Worm (Caenorhabditis elegans) whole organism, late embryonic: Measurements from ENCODE around the gene C04G6.2.
A peak's percentile ranks its signal among the peaks of the same experiment; 100 is the strongest.

ENCODE experiments used
- ama-1 ChIP-seq: fragments of 150-350 bp; optimal IDR thresholded peaks from 2 replicates; lab custom pipeline; 2014
- ceh-31 ChIP-seq: sonication (generic microtip); optimal IDR thresholded peaks from 2 replicates; lab custom pipeline; 2016; ENCODE audit warnings: missing genetic modification characterization, missing compliant biosample characterization
- ceh-45 ChIP-seq: fragments of 200-800 bp; sonication (Bioruptor generic); IDR thresholded peaks from 2 replicates; pipeline ENCODE4 v1.3.6; 2022; ENCODE audit warnings: missing genetic modification reagents, missing genetic modification characterization, missing compliant biosample characterization
- ceh-48 ChIP-seq: sonication (generic microtip); optimal IDR thresholded peaks from 2 replicates; lab custom pipeline; 2016; ENCODE audit warnings: missing genetic modification characterization, inconsistent platforms, missing compliant biosample characterization
- dmd-4 ChIP-seq: sonication (generic microtip); optimal IDR thresholded peaks from 2 replicates; lab custom pipeline; 2016; ENCODE audit warnings: borderline replicate concordance, missing genetic modification characterization, missing compliant biosample characterization
- elt-2 ChIP-seq: sonication (generic microtip); optimal IDR thresholded peaks from 2 replicates; lab custom pipeline; 2016; ENCODE audit warnings: missing genetic modification reagents, missing genetic modification characterization, missing compliant biosample characterization
- ets-4 ChIP-seq: sonication (generic microtip); optimal IDR thresholded peaks from 2 replicates; lab custom pipeline; 2016; ENCODE audit warnings: missing genetic modification characterization, missing compliant biosample characterization
- madf-2 ChIP-seq: sonication (generic microtip); optimal IDR thresholded peaks from 2 replicates; lab custom pipeline; 2017; ENCODE audit warnings: missing genetic modification characterization, missing compliant biosample characterization
- mec-3 ChIP-seq: sonication (generic microtip); optimal IDR thresholded peaks from 2 replicates; lab custom pipeline; 2016; ENCODE audit warnings: borderline replicate concordance, missing genetic modification characterization, missing compliant biosample characterization
- nhr-232 ChIP-seq: sonication (generic microtip); optimal IDR thresholded peaks from 2 replicates; lab custom pipeline; 2016; ENCODE audit warnings: missing genetic modification characterization, missing compliant biosample characterization
- pha-4 ChIP-seq: fragments of 150-350 bp; optimal IDR thresholded peaks from 2 replicates; lab custom pipeline; 2018; ENCODE audit warnings: missing biosample characterization, missing genetic modification reagents, missing genetic modification characterization
- pqm-1 ChIP-seq: sonication (generic microtip); optimal IDR thresholded peaks from 2 replicates; lab custom pipeline; 2016; ENCODE audit warnings: missing genetic modification characterization, missing compliant biosample characterization
- tbx-7 ChIP-seq: sonication (generic microtip); optimal IDR thresholded peaks from 2 replicates; lab custom pipeline; 2016; ENCODE audit warnings: missing genotype, missing genetic modification characterization, missing compliant biosample characterization
- unc-3 ChIP-seq, 2 experiments: fragments of 200-800 bp in 1 of 2; sonication (Bioruptor generic) in 1 of 2; sonication (generic microtip) in 1 of 2; conservative IDR thresholded peaks in 1 of 2; optimal IDR thresholded peaks in 1 of 2; 2 replicates each; pipeline versions ENCODE4 v1.3.6 to Lab custom; 2016 to 2022; ENCODE audit warnings: missing compliant biosample characterization in 2 of 2, missing genetic modification characterization in 2 of 2, missing genetic modification reagents in 1 of 2

- peak; percentile 44 for TF ChIP-seq pha-4 (tag; lab: Kevin White, UChicago)
- TF ChIP-seq unc-3 (GFP tag; conservative IDR thresholded peaks at IDR 0.05; lab: Robert Waterston, UW) = no peak
- no peak for TF ChIP-seq unc-3 (tag; optimal IDR thresholded peaks at IDR 0.05; lab: Kevin White, UChicago)
- peak; percentile 35 for TF ChIP-seq ceh-48 (tag; lab: Kevin White, UChicago)
- peak; percentile 56 for TF ChIP-seq ceh-31 (tag; lab: Kevin White, UChicago)
- TF ChIP-seq pqm-1 (tag; lab: Kevin White, UChicago) = no peak
- no peak for TF ChIP-seq ets-4 (tag; lab: Kevin White, UChicago)
- TF ChIP-seq elt-2 (tag; lab: Kevin White, UChicago) = no peak
- TF ChIP-seq ceh-45 (GFP tag; lab: Robert Waterston, UW) = no peak
- TF ChIP-seq mec-3 (tag; lab: Kevin White, UChicago) = no peak
- no peak for TF ChIP-seq madf-2 (tag; lab: Kevin White, UChicago)
- no peak for TF ChIP-seq nhr-232 (tag; lab: Kevin White, UChicago)
- TF ChIP-seq tbx-7 = no peak
- no peak for TF ChIP-seq dmd-4 (tag; lab: Kevin White, UChicago)
- no peak for TF ChIP-seq ama-1 (lab: Kevin White, UChicago)
Observed at ce11 chrII:5092362-5093281, at the start of gene C04G6.2.
